Worm (Caenorhabditis elegans): Measurements from ENCODE around the gene R07C12.1.

R07C12.1 gene

DNA sequence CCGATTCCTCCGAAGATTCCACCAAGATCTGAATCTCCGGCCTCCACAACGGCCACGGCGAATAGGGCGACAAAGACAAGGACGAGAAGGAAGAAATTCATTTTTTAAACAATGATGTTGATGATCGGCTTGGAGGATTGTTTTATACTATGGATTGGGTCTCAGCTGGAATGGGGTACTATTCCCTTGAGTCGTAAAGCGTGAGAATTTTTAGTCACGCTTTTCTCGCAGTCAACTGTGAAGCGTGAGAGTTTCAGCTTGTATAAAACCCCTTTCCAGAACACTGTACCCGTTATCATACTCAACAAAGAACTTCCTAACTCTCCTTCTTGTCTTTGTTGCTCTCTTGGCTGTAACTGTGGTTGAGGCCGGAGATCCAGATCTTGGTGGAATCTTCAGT, 37.7 kb upstream of the R07C12.1 start, which contains the start of gene F49F1.15:
Gene F49F1.15, minus strand, starts transcription at position 101 of the 400 bp plus-strand sequence.
- TF ChIP-seq tbx-7 (tag; optimal IDR thresholded peaks at IDR 0.05) = no peak
- TF ChIP-seq Y22D7AL.16 (tag; optimal IDR thresholded peaks at IDR 0.05) = no peak

DNA sequence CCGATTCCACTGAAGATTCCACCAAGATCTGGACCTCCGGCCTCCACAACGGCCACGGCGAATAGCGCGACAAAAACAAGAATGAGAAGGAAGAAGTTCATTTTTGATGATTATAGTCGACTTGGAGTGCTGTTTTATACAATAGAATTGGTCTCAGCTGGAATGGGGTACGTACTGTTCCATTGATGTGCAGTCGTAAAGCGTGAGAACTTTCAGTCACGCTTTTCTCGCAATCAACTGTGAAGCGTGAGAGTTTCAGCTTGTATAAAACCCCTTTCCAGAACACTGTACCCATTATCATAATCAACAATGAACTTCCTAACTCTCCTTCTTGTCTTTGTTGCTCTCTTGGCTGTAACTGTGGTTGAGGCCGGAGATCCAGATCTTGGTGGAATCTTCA, 36.6 kb upstream of the R07C12.1 start, which contains the start of the genes F49F1.4 and F49F1.2:
Gene F49F1.4, minus strand, starts transcription at position 101 of the 400 bp plus-strand sequence.
Gene F49F1.2, plus strand, starts transcription at position 310 of the 400 bp plus-strand sequence.
- TF ChIP-seq ceh-45 (GFP tag; IDR thresholded peaks at IDR 0.05) (no peak), pha-4 (tag; optimal IDR thresholded peaks at IDR 0.05) (no peak), Y22D7AL.16 (tag; optimal IDR thresholded peaks at IDR 0.05) (no peak), ceh-9 (tag; optimal IDR thresholded peaks at IDR 0.05) (no peak), lim-6 (tag; optimal IDR thresholded peaks at IDR 0.05) (no peak), fax-1 (tag; optimal IDR thresholded peaks at IDR 0.05) (no peak), ceh-34 (tag; optimal IDR thresholded peaks at IDR 0.05) (no peak), ceh-48 (tag; optimal IDR thresholded peaks at IDR 0.05) (no peak), npax-4 (tag; optimal IDR thresholded peaks at IDR 0.05) (no peak), ceh-22 (tag; optimal IDR thresholded peaks at IDR 0.05) (no peak), pax-1 (tag; optimal IDR thresholded peaks at IDR 0.05) (no peak), sox-4 (tag; optimal IDR thresholded peaks at IDR 0.05) (no peak), hlh-6 (tag; optimal IDR thresholded peaks at IDR 0.05) (no peak), K02D7.2 (tag; optimal IDR thresholded peaks at IDR 0.05) (no peak), fkh-6 (tag; optimal IDR thresholded peaks at IDR 0.05) (no peak)

DNA sequence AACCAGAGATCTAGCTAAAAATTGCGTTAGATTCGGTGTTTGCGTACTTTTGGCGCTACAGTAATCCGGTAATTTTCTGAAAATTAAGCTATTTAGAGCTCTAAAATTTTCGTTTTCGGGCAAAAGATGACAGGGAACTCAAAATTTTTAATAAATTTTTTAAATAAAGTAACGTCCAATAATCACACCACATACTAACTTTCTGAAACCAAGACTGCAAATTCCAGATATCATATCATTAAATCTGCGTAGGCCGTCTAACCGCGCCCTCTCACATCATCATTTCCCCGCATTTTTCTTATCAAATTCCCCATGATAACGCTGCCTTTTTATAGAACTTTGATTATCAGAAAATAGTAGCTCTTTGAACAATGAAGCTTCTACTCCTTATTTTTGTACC, 34.8 kb upstream of the R07C12.1 start, which contains the start of gene drd-50:
Gene drd-50, plus strand, starts transcription at position 301 of the 400 bp plus-strand sequence.
- TF ChIP-seq elt-2 (tag; optimal IDR thresholded peaks at IDR 0.05) (no peak), madf-2 (tag; optimal IDR thresholded peaks at IDR 0.05) (no peak), hlh-6 (tag; optimal IDR thresholded peaks at IDR 0.05) (no peak), ceh-2 (tag; optimal IDR thresholded peaks at IDR 0.05) (no peak), ceh-30 (tag; optimal IDR thresholded peaks at IDR 0.05) (no peak), F13H6.1 (tag; optimal IDR thresholded peaks at IDR 0.05) (no peak), pha-4 (tag; optimal IDR thresholded peaks at IDR 0.05) (no peak), ceh-45 (GFP tag; IDR thresholded peaks at IDR 0.05) (no peak), fkh-10 (GFP tag; optimal IDR thresholded peaks at IDR 0.05) (no peak), lim-6 (tag; optimal IDR thresholded peaks at IDR 0.05) (no peak), hlh-8 (tag; optimal IDR thresholded peaks at IDR 0.05) (no peak), mec-3 (tag; optimal IDR thresholded peaks at IDR 0.05; ENCODE audit: borderline replicate concordance) (no peak), nfya-1 (tag; optimal IDR thresholded peaks at IDR 0.05) (no peak), ztf-16 (tag; optimal IDR thresholded peaks at IDR 0.05) (no peak), ceh-48 (tag; optimal IDR thresholded peaks at IDR 0.05) (no peak), lin-11 (tag; optimal IDR thresholded peaks at IDR 0.05) (no peak), nhr-11 (tag; optimal IDR thresholded peaks at IDR 0.05) (no peak), unc-3 (GFP tag; conservative IDR thresholded peaks at IDR 0.05) (no peak), unc-3 (tag; optimal IDR thresholded peaks at IDR 0.05) (no peak), C08G9.2 (tag; optimal IDR thresholded peaks at IDR 0.05) (no peak), npax-4 (tag; optimal IDR thresholded peaks at IDR 0.05) (no peak)

DNA sequence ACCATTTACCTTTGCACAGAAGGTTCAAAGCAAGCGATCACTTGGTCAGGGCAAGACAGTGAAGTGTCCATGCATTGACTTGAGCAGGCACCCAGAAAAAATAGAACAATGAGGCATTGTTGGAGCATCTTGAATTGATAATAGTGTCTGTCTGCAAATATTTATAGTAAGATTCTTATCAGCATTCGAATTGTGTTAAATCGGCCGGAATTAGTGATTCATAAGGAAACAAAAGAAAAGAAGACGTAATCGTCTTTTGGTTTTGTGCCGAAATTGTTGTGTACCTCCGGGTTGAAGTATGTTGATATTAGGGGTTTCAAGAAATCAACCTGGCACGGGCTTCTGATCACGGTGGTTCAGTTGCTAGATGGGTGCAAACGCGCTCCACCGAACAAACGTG, 32.0 kb upstream of the R07C12.1 start, which contains the start of gene F49F1.5:
Gene F49F1.5, minus strand, starts transcription at position 153 of the 400 bp plus-strand sequence.
- no peak for TF ChIP-seq pha-2 (tag; optimal IDR thresholded peaks at IDR 0.05)
- no peak for TF ChIP-seq nhr-232 (tag; optimal IDR thresholded peaks at IDR 0.05)
- TF ChIP-seq gmeb-2 (tag; optimal IDR thresholded peaks at IDR 0.05) = no peak
- TF ChIP-seq ztf-16 (tag; optimal IDR thresholded peaks at IDR 0.05) = no peak
- no peak for TF ChIP-seq K09A11.1 (tag; optimal IDR thresholded peaks at IDR 0.05; ENCODE audit: insufficient read depth)
- no peak for TF ChIP-seq unc-86 (tag; optimal IDR thresholded peaks at IDR 0.05)
- TF ChIP-seq C38D4.7 (GFP tag; optimal IDR thresholded peaks at IDR 0.05) = no peak
- no peak for TF ChIP-seq ceh-6 (GFP tag; optimal IDR thresholded peaks at IDR 0.05)
- TF ChIP-seq unc-42 (tag; optimal IDR thresholded peaks at IDR 0.05) = no peak
- TF ChIP-seq nfya-1 (tag; optimal IDR thresholded peaks at IDR 0.05) = no peak
- TF ChIP-seq npax-4 (tag; optimal IDR thresholded peaks at IDR 0.05) = no peak
- no peak for TF ChIP-seq mec-3 (tag; optimal IDR thresholded peaks at IDR 0.05; ENCODE audit: borderline replicate concordance)
- no peak for TF ChIP-seq hlh-6 (tag; optimal IDR thresholded peaks at IDR 0.05)
- no peak for TF ChIP-seq F13H6.1 (tag; optimal IDR thresholded peaks at IDR 0.05)
- no peak for TF ChIP-seq lin-11 (tag; optimal IDR thresholded peaks at IDR 0.05)

Measured in whole organism, late embryonic.